Fruit fly (Drosophila melanogaster) S2 (cell line): ENCODE data around the gene CG3638.

ENCODE experiments used
- CG8478 ChIP-seq: fragments of >200 bp; optimal IDR thresholded peaks from 2 replicates; lab custom pipeline; 2018
- CTCF ChIP-seq, 2 experiments: fragments of >200 bp; optimal IDR thresholded peaks; 2 replicates each; lab custom pipeline; 2018

- TF ChIP-seq CTCF (optimal IDR thresholded peaks at IDR 0.05; lab: Kevin White, UChicago) (no peak), CG8478 (lab: Kevin White, UChicago) (no peak)
These were observed 62.9 kb downstream of the CG3638 start for dm6 chrX:1173564-1173963.
